Fruit fly (Drosophila melanogaster) whole organism, adult: Measurements from ENCODE around the gene CG17258.

Source experiments
- CG12768 ChIP-seq: fragments of 200-800 bp; sonication (Bioruptor generic); optimal IDR thresholded peaks from 2 replicates; lab custom pipeline; 2017; ENCODE audit warnings: missing biosample characterization, missing genetic modification characterization, mild to moderate bottlenecking, moderate library complexity, missing genetic modification reagents
- CG1620 ChIP-seq: fragments of 200-800 bp; sonication (Bioruptor generic); optimal IDR thresholded peaks from 2 replicates; lab custom pipeline; 2016; ENCODE audit warnings: missing biosample characterization, missing genetic modification characterization
- CG7045 ChIP-seq: fragments of 200-800 bp; sonication (Bioruptor generic); optimal IDR thresholded peaks from 2 replicates; lab custom pipeline; 2017; ENCODE audit warnings: missing biosample characterization, mild to moderate bottlenecking, missing genetic modification characterization
- CG7101 ChIP-seq: fragments of 200-800 bp; sonication (Bioruptor generic); optimal IDR thresholded peaks from 2 replicates; lab custom pipeline; 2018; ENCODE audit warnings: missing biosample characterization, mild to moderate bottlenecking, missing genetic modification characterization, moderate library complexity
- Clk ChIP-seq: fragments of 200-800 bp; sonication (Bioruptor generic); optimal IDR thresholded peaks from 2 replicates; lab custom pipeline; 2017; ENCODE audit warnings: missing biosample characterization, missing genetic modification characterization
- kay ChIP-seq: fragments of 200-800 bp; sonication (Bioruptor generic); peaks from one replicate; lab custom pipeline; 2016; ENCODE audit warnings: missing biosample characterization, missing genetic modification characterization, borderline replicate concordance
- ovo ChIP-seq: fragments of 200-800 bp; sonication (Bioruptor generic); optimal IDR thresholded peaks from 2 replicates; lab custom pipeline; 2016; ENCODE audit warnings: missing biosample characterization, missing genetic modification characterization
- pad ChIP-seq: fragments of 200-800 bp; sonication (Bioruptor generic); optimal IDR thresholded peaks from 3 replicates; lab custom pipeline; 2017; ENCODE audit warnings: missing biosample characterization, missing genetic modification characterization, mild to moderate bottlenecking, moderate library complexity, missing genetic modification reagents
- toe ChIP-seq: fragments of 200-800 bp; sonication (Bioruptor generic); optimal IDR thresholded peaks from 2 replicates; lab custom pipeline; 2016; ENCODE audit warnings: missing biosample characterization, missing genetic modification characterization

dm6 chr2L:3041918-3042615, 6.9 kb upstream of the CG17258 start, which contains the start of gene CG17261:
- TF ChIP-seq ovo (GFP tag; lab: Kevin White, UChicago) = no peak
- no peak for TF ChIP-seq CG1620 (GFP tag; lab: Kevin White, UChicago)
- TF ChIP-seq toe (GFP tag; lab: Kevin White, UChicago) = no peak
- TF ChIP-seq pad = no peak
- no peak for TF ChIP-seq CG12768
- no peak for TF ChIP-seq CG7045
- peak; percentile 39 for TF ChIP-seq CG7101 (tag; lab: Kevin White, UChicago)
- TF ChIP-seq Clk (GFP tag; lab: Kevin White, UChicago) = no peak
- peak; percentile 74 for TF ChIP-seq kay (GFP tag; lab: Kevin White, UChicago)
